Fruit fly (Drosophila melanogaster): ENCODE data around the gene CG42367.

CG42367 gene

DNA sequence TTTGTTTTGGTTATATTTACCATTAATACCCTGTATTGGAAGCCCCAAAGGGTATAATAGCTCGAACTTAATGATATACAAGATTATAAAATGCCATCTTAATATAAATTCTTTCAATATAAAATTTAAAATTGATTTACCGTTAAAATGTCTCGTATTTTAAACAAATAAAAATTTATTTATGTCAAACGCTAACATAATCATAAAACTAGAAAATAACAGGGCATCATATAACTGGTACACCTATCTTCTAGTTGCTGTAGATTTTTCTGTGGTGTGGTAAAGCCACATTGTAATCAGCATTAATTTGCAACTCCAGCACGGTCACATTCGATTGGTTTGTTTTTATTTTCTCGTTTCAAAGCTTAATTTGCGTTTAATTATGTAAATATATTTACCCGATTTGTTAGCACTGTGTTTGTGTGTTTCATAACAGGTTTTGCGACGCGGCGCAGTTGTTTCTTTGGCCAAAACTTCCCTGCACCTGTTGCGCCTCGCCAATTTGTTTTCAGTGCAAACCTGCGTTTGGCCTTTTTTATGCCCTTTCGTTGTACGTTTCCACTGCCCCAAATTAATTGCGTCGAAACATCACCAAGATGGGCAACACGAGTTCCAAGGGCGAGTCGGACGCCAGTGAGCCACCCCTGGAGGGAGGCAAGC, 26.7 kb downstream of the CG42367 start, which contains the start of the genes CG4658 and CG5846 (continued):
- TF ChIP-seq CG33557 (GFP tag; optimal IDR thresholded peaks at IDR 0.05): peak; percentile 83
- peak; percentile 90 for TF ChIP-seq CG9932 (GFP tag; IDR thresholded peaks at IDR 0.05)
- TF ChIP-seq Dref (GFP tag; IDR thresholded peaks at IDR 0.05): no peak
- peak; percentile 38; the same call in 1 of the 2 replicates for TF ChIP-seq CG4360 (GFP tag; IDR thresholded peaks at IDR 0.05)
- peak; percentile 80 for TF ChIP-seq Bdp1 (GFP tag; optimal IDR thresholded peaks at IDR 0.05)
- peak; percentile 79 for TF ChIP-seq Hand (GFP tag; optimal IDR thresholded peaks at IDR 0.05)
- TF ChIP-seq crp (GFP tag; optimal IDR thresholded peaks at IDR 0.05): peak in 1 of 2 experiments; percentile 60
- TF ChIP-seq mld (GFP tag; IDR thresholded peaks at IDR 0.05; ENCODE audit: partially characterized antibody): no peak
- TF ChIP-seq NC2β (GFP tag; optimal IDR thresholded peaks at IDR 0.05): peak; percentile 84
- peak; percentile 85 for TF ChIP-seq Ravus (GFP tag; IDR thresholded peaks at IDR 0.05)
- peak in 1 of 3 experiments; percentile 94 for TF ChIP-seq lola (GFP tag; optimal IDR thresholded peaks at IDR 0.05)
- peak; percentile 94 for TF ChIP-seq CG7271 (tag; optimal IDR thresholded peaks at IDR 0.05)
- TF ChIP-seq Opbp (GFP tag; IDR thresholded peaks at IDR 0.05; ENCODE audit: partially characterized antibody): no peak
- TF ChIP-seq CG11093 (GFP tag; IDR thresholded peaks at IDR 0.05): peak; percentile 91
- TF ChIP-seq CG7963 (GFP tag; IDR thresholded peaks at IDR 0.05; ENCODE audit: partially characterized antibody): no peak
- peak; percentile 81 for TF ChIP-seq disco-r (GFP tag; optimal IDR thresholded peaks at IDR 0.05)
- peak; percentile 95 for TF ChIP-seq slbo (GFP tag; IDR thresholded peaks at IDR 0.05)
- peak; percentile 5 for TF ChIP-seq CG1792 (GFP tag; optimal IDR thresholded peaks at IDR 0.05)
- TF ChIP-seq Scr (GFP tag; IDR thresholded peaks at IDR 0.05; ENCODE audit: partially characterized antibody): no peak
- no peak for TF ChIP-seq Hey (tag; optimal IDR thresholded peaks at IDR 0.05)
- TF ChIP-seq Dll (GFP tag; IDR thresholded peaks at IDR 0.05; ENCODE audit: partially characterized antibody): no peak; the same call in 3 of the 4 replicates
- TF ChIP-seq lbe (GFP tag; optimal IDR thresholded peaks at IDR 0.05): peak; percentile 74
- peak; percentile 80 for TF ChIP-seq Mes4 (GFP tag; optimal IDR thresholded peaks at IDR 0.05)
- TF ChIP-seq CG31388 (GFP tag; optimal IDR thresholded peaks at IDR 0.05): peak; percentile 77
- peak; percentile 50 for TF ChIP-seq CG9876 (GFP tag; optimal IDR thresholded peaks at IDR 0.05)
- peak; percentile 54 for TF ChIP-seq Side (GFP tag; optimal IDR thresholded peaks at IDR 0.05)
- TF ChIP-seq zf30C (GFP tag; optimal IDR thresholded peaks at IDR 0.05): peak; percentile 25
- peak; percentile 87 for TF ChIP-seq Mrtf (GFP tag; IDR thresholded peaks at IDR 0.05)
- peak; percentile 85 for TF ChIP-seq CG3847 (GFP tag; IDR thresholded peaks at IDR 0.05)
- TF ChIP-seq ab (GFP tag; optimal IDR thresholded peaks at IDR 0.05): peak; percentile 26
- TF ChIP-seq CG4707 (GFP tag; optimal IDR thresholded peaks at IDR 0.05): peak; percentile 64
- TF ChIP-seq ERR (GFP tag; optimal IDR thresholded peaks at IDR 0.05): no peak
- no peak; the same call in 2 of the 3 replicates for TF ChIP-seq knrl (GFP tag; IDR thresholded peaks at IDR 0.05; ENCODE audit: partially characterized antibody)
- TF ChIP-seq CG9727 (GFP tag; optimal IDR thresholded peaks at IDR 0.05): peak; percentile 95
- peak; percentile 92 for TF ChIP-seq tap (tag; optimal IDR thresholded peaks at IDR 0.05)
- no peak for TF ChIP-seq yki (optimal IDR thresholded peaks at IDR 0.05)
- TF ChIP-seq CG1529 (GFP tag; optimal IDR thresholded peaks at IDR 0.05): peak; percentile 79
- peak; percentile 94 for TF ChIP-seq oc (tag; optimal IDR thresholded peaks at IDR 0.05)
- peak; percentile 92 for TF ChIP-seq MBD-R2 (GFP tag; IDR thresholded peaks at IDR 0.05)
- peak; percentile 98 for TF ChIP-seq CG12391 (tag; optimal IDR thresholded peaks at IDR 0.05)
- TF ChIP-seq CG10543 (GFP tag; optimal IDR thresholded peaks at IDR 0.05): peak; percentile 74
- peak; percentile 96 for TF ChIP-seq ttk (GFP tag; IDR thresholded peaks at IDR 0.05)
- peak; percentile 75 for TF ChIP-seq Atf-2 (GFP tag; optimal IDR thresholded peaks at IDR 0.05)
- peak; percentile 88 for TF ChIP-seq slou (GFP tag; optimal IDR thresholded peaks at IDR 0.05)
- no peak for TF ChIP-seq jing (GFP tag; optimal IDR thresholded peaks at IDR 0.05)
- TF ChIP-seq CG10209 (GFP tag; optimal IDR thresholded peaks at IDR 0.05): peak; percentile 94
- TF ChIP-seq sd (tag; optimal IDR thresholded peaks at IDR 0.05): peak; percentile 84
- peak; percentile 85 for TF ChIP-seq CG12104 (GFP tag; optimal IDR thresholded peaks at IDR 0.05)
- TF ChIP-seq fu2 (GFP tag; optimal IDR thresholded peaks at IDR 0.05): peak; percentile 79

Measured in whole organism, embryonic.